Worm (Caenorhabditis elegans): ENCODE data around the gene fbxa-7.

DNA sequence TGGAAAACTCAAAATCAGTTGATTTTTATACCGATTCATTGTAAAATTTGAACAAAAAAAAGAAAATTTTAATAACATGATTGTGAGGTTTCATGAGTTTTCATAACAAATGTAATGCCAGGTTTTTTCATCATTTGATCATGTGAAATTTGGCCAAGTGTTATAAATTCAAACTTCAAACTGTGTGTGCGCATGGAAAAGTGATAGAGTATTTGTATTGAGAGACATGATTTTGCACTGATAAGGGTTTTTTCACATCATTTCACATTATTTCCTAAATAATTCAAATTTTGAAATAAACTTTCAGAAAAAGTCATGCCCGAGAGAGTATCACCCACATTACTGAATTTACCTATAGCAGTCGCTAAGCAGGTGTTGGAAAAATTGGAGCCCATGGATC is 39.9 kb upstream of the fbxa-7 start, which contains the start of gene fbxa-219:
- TF ChIP-seq madf-2 (tag; optimal IDR thresholded peaks at IDR 0.05) = no peak
- TF ChIP-seq pqm-1 (tag; optimal IDR thresholded peaks at IDR 0.05) = no peak
- TF ChIP-seq nfya-1 (tag; optimal IDR thresholded peaks at IDR 0.05) = no peak
- TF ChIP-seq nhr-11 (tag; optimal IDR thresholded peaks at IDR 0.05) = no peak
- TF ChIP-seq rnt-1 (tag; optimal IDR thresholded peaks at IDR 0.05) = no peak
- no peak for TF ChIP-seq Y22D7AL.16 (tag; optimal IDR thresholded peaks at IDR 0.05)
- no peak for TF ChIP-seq ama-1 (optimal IDR thresholded peaks at IDR 0.05)
- TF ChIP-seq lin-11 (tag; optimal IDR thresholded peaks at IDR 0.05) = no peak
- no peak for TF ChIP-seq mec-3 (tag; optimal IDR thresholded peaks at IDR 0.05; ENCODE audit: borderline replicate concordance)
- TF ChIP-seq fkh-6 (tag; optimal IDR thresholded peaks at IDR 0.05) = no peak
- no peak for TF ChIP-seq elt-4 (tag; optimal IDR thresholded peaks at IDR 0.05)
- no peak for TF ChIP-seq fkh-10 (GFP tag; optimal IDR thresholded peaks at IDR 0.05)
- no peak for TF ChIP-seq pha-2 (tag; optimal IDR thresholded peaks at IDR 0.05)
- no peak for TF ChIP-seq ceh-19 (GFP tag; optimal IDR thresholded peaks at IDR 0.05)
